Worm (Caenorhabditis elegans) whole organism, mixed stage, embryonic: ENCODE results near the gene C45B11.2.

ENCODE experiments used
- blmp-1 ChIP-seq: fragments of 150-350 bp; optimal IDR thresholded peaks from 2 replicates; lab custom pipeline; 2014; ENCODE audit warnings: missing biosample characterization, missing genetic modification characterization
- ceh-39 ChIP-seq: fragments of 150-350 bp; optimal IDR thresholded peaks from 2 replicates; lab custom pipeline; 2014; ENCODE audit warnings: missing biosample characterization, missing genetic modification characterization
- ceh-43 ChIP-seq: fragments of 200-800 bp; sonication (Bioruptor generic); optimal IDR thresholded peaks from 2 replicates; lab custom pipeline; 2018; ENCODE audit warnings: mild to moderate bottlenecking, missing genetic modification characterization, moderate library complexity, missing compliant biosample characterization
- ceh-83 ChIP-seq: fragments of 200-800 bp; sonication (Bioruptor generic); optimal IDR thresholded peaks from 2 replicates; lab custom pipeline; 2018; ENCODE audit warnings: mild to moderate bottlenecking, missing genetic modification characterization, missing compliant biosample characterization
- ces-1 ChIP-seq: fragments of 150-350 bp; optimal IDR thresholded peaks from 2 replicates; lab custom pipeline; 2014; ENCODE audit warnings: missing biosample characterization, missing genetic modification reagents, missing genetic modification characterization
- cnd-1 ChIP-seq: fragments of 200-800 bp; sonication (Bioruptor generic); optimal IDR thresholded peaks from 2 replicates; lab custom pipeline; 2018; ENCODE audit warnings: mild to moderate bottlenecking, missing genetic modification characterization, missing compliant biosample characterization
- drap-1 ChIP-seq: fragments of 200-800 bp; sonication (Bioruptor generic); optimal IDR thresholded peaks from 3 replicates; lab custom pipeline; 2018; ENCODE audit warnings: mild to moderate bottlenecking, missing genetic modification characterization, missing compliant biosample characterization
- elt-1 ChIP-seq: sonication (generic microtip); optimal IDR thresholded peaks from 2 replicates; lab custom pipeline; 2017; ENCODE audit warnings: missing genetic modification characterization, mild to moderate bottlenecking, missing compliant biosample characterization, antibody characterized with exemption, moderate library complexity, borderline replicate concordance; ENCODE audit not compliant: insufficient read depth
- elt-3 ChIP-seq: fragments of 150-350 bp; optimal IDR thresholded peaks from 2 replicates; lab custom pipeline; 2014; ENCODE audit warnings: missing biosample characterization, missing genetic modification characterization
- flh-1 ChIP-seq: fragments of 200-800 bp; sonication (Bioruptor generic); optimal IDR thresholded peaks from 2 replicates; lab custom pipeline; 2018; ENCODE audit warnings: mild to moderate bottlenecking, missing genetic modification characterization, moderate library complexity, missing compliant biosample characterization
- ham-2 ChIP-seq: fragments of 200-800 bp; sonication (Bioruptor generic); optimal IDR thresholded peaks from 2 replicates; lab custom pipeline; 2018; ENCODE audit warnings: mild to moderate bottlenecking, missing genetic modification characterization, missing compliant biosample characterization
- hlh-1 ChIP-seq: fragments of 150-350 bp; optimal IDR thresholded peaks from 2 replicates; lab custom pipeline; 2014; ENCODE audit warnings: missing biosample characterization, missing genetic modification reagents, missing genetic modification characterization
- lin-13 ChIP-seq: fragments of 150-350 bp; optimal IDR thresholded peaks from 2 replicates; lab custom pipeline; 2014; ENCODE audit warnings: missing biosample characterization, missing genetic modification characterization
- lin-32 ChIP-seq: fragments of 200-800 bp; sonication (Bioruptor generic); optimal IDR thresholded peaks from 2 replicates; lab custom pipeline; 2018; ENCODE audit warnings: mild to moderate bottlenecking, missing genetic modification characterization, missing compliant biosample characterization
- lsy-2 ChIP-seq: fragments of 150-350 bp; optimal IDR thresholded peaks from 2 replicates; lab custom pipeline; 2014; ENCODE audit warnings: missing biosample characterization, missing genetic modification characterization
- mab-5 ChIP-seq: fragments of 150-350 bp; optimal IDR thresholded peaks from 2 replicates; lab custom pipeline; 2014; ENCODE audit warnings: missing biosample characterization, missing genetic modification characterization
- mep-1 ChIP-seq: fragments of 150-350 bp; optimal IDR thresholded peaks from 2 replicates; lab custom pipeline; 2017; ENCODE audit warnings: missing biosample characterization, missing genetic modification reagents, missing genetic modification characterization, inconsistent platforms
- mls-2 ChIP-seq: sonication (generic microtip); optimal IDR thresholded peaks from 2 replicates; lab custom pipeline; 2016; ENCODE audit warnings: mild to moderate bottlenecking, missing genetic modification characterization, moderate library complexity, missing compliant biosample characterization
- nhr-12 ChIP-seq: fragments of 150-350 bp; optimal IDR thresholded peaks from 2 replicates; lab custom pipeline; 2014; ENCODE audit warnings: missing biosample characterization, missing genetic modification characterization
- nhr-2 ChIP-seq: fragments of 150-350 bp; optimal IDR thresholded peaks from 2 replicates; lab custom pipeline; 2014; ENCODE audit warnings: missing biosample characterization, missing genetic modification characterization
- nhr-28 ChIP-seq: fragments of 150-350 bp; optimal IDR thresholded peaks from 2 replicates; lab custom pipeline; 2014; ENCODE audit warnings: missing biosample characterization, missing genetic modification characterization
- nhr-76 ChIP-seq: sonication (generic microtip); optimal IDR thresholded peaks from 2 replicates; lab custom pipeline; 2017; ENCODE audit warnings: missing biosample characterization, missing genetic modification characterization
- pha-4 ChIP-seq: fragments of 150-350 bp; optimal IDR thresholded peaks from 2 replicates; lab custom pipeline; 2018; ENCODE audit warnings: missing biosample characterization, missing genetic modification reagents, missing genetic modification characterization
- sem-2 ChIP-seq: fragments of 200-800 bp; sonication (Bioruptor generic); optimal IDR thresholded peaks from 2 replicates; lab custom pipeline; 2018; ENCODE audit warnings: mild to moderate bottlenecking, missing genetic modification characterization, missing compliant biosample characterization
- snpc-4 ChIP-seq: fragments of 150-350 bp; optimal IDR thresholded peaks from 2 replicates; lab custom pipeline; 2014; ENCODE audit warnings: missing biosample characterization, missing genetic modification characterization
- sptf-1 ChIP-seq: sonication (generic microtip); optimal IDR thresholded peaks from 2 replicates; lab custom pipeline; 2017; ENCODE audit warnings: mild to moderate bottlenecking, missing genetic modification characterization, moderate library complexity, missing compliant biosample characterization
- unc-120 ChIP-seq: sonication (generic microtip); optimal IDR thresholded peaks from 2 replicates; lab custom pipeline; 2017; ENCODE audit warnings: missing genetic modification characterization, missing compliant biosample characterization; ENCODE audit not compliant: poor library complexity, severe bottlenecking
- unc-39 ChIP-seq: fragments of 150-350 bp; optimal IDR thresholded peaks from 2 replicates; lab custom pipeline; 2014; ENCODE audit warnings: missing biosample characterization, missing genetic modification characterization
- unc-62 ChIP-seq: fragments of 150-350 bp; optimal IDR thresholded peaks from 2 replicates; lab custom pipeline; 2014; ENCODE audit warnings: missing biosample characterization, missing genetic modification reagents, missing genetic modification characterization
- ztf-11 ChIP-seq: fragments of 150-350 bp; optimal IDR thresholded peaks from 2 replicates; lab custom pipeline; 2014; ENCODE audit warnings: missing biosample characterization, missing genetic modification characterization

C45B11.2 gene

ce11 chrV:11053827-11054226, 11.3 kb downstream of the C45B11.2 start, which contains the start of gene T04C12.7:
Gene T04C12.7 (plus strand): TSS chrV:11054127.
- no peak for TF ChIP-seq ces-1
- no peak for TF ChIP-seq nhr-76 (tag; lab: Kevin White, UChicago)
- no peak for TF ChIP-seq ceh-43 (GFP tag; lab: Kevin White, UChicago)
- no peak for TF ChIP-seq unc-39 (tag; lab: Kevin White, UChicago)
- no peak for TF ChIP-seq unc-62
- TF ChIP-seq pha-4 = no peak
- no peak for TF ChIP-seq ceh-39 (tag; lab: Kevin White, UChicago)

DNA sequence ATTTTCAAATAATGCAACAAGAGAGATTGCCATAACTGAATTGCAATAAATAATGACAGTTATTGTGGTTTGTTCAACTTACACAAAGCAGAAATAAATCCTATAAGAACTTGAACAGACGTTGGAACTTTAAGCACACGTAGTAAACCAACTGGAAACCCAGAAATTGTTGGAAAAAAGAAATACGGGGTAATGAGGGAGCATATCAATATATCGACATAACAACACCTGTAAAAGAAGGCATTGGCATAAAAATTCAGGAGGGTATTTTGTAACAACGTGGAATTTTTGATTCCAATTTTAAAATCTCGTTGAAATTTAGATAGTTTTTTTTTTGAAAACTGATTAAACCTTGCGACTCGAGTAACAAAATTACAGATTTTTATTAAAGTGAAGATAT, 14.0 kb downstream of the C45B11.2 start:
- TF ChIP-seq nhr-28 (tag; lab: Kevin White, UChicago) = no peak
- no peak for TF ChIP-seq ces-1
- TF ChIP-seq sem-2 (GFP tag; lab: Kevin White, UChicago) = no peak
- no peak for TF ChIP-seq elt-1 (tag; lab: Kevin White, UChicago)
- TF ChIP-seq cnd-1 (tag; lab: Kevin White, UChicago) = no peak
- no peak for TF ChIP-seq lin-13 (tag; lab: Kevin White, UChicago)
- TF ChIP-seq nhr-76 (tag; lab: Kevin White, UChicago) = no peak
- TF ChIP-seq ceh-43 (GFP tag; lab: Kevin White, UChicago) = no peak
- no peak for TF ChIP-seq flh-1
- TF ChIP-seq nhr-2 = no peak
- no peak for TF ChIP-seq mab-5 (tag; lab: Kevin White, UChicago)
- TF ChIP-seq lin-32 = no peak
- TF ChIP-seq snpc-4 (tag; lab: Kevin White, UChicago) = no peak
- no peak for TF ChIP-seq ham-2 (GFP tag; lab: Kevin White, UChicago)
- no peak for TF ChIP-seq pha-4
- TF ChIP-seq sptf-1 (tag; lab: Kevin White, UChicago) = no peak
- TF ChIP-seq lsy-2 = no peak

ce11 chrV:11057043-11057442, 14.5 kb downstream of the C45B11.2 start, which contains the start of gene srh-75:
Gene srh-75 (minus strand): TSS chrV:11057143.
- TF ChIP-seq nhr-12 (tag; lab: Kevin White, UChicago) = no peak
- no peak for TF ChIP-seq elt-1 (tag; lab: Kevin White, UChicago)
- TF ChIP-seq ztf-11 (tag; lab: Kevin White, UChicago) = no peak
- no peak for TF ChIP-seq ceh-43 (GFP tag; lab: Kevin White, UChicago)
- no peak for TF ChIP-seq mab-5 (tag; lab: Kevin White, UChicago)
- TF ChIP-seq lin-32 = no peak
- TF ChIP-seq nhr-28 (tag; lab: Kevin White, UChicago) = no peak
- TF ChIP-seq unc-120 (tag; lab: Kevin White, UChicago) = no peak
- no peak for TF ChIP-seq lin-13 (tag; lab: Kevin White, UChicago)
- no peak for TF ChIP-seq ham-2 (GFP tag; lab: Kevin White, UChicago)
- TF ChIP-seq sptf-1 (tag; lab: Kevin White, UChicago) = no peak
- TF ChIP-seq ceh-39 (tag; lab: Kevin White, UChicago) = no peak
- no peak for TF ChIP-seq unc-62
- no peak for TF ChIP-seq drap-1 (GFP tag; lab: Kevin White, UChicago)
- no peak for TF ChIP-seq lsy-2
- no peak for TF ChIP-seq elt-3 (tag; lab: Kevin White, UChicago)

- TF ChIP-seq ceh-83 (GFP tag; lab: Kevin White, UChicago) = no peak
Measured at ce11 chrV:11059180-11059579, 16.7 kb downstream of the C45B11.2 start, which contains the start of gene T04C12.1. Gene T04C12.1 (minus strand): TSS chrV:11059269.

- TF ChIP-seq mls-2 (tag; lab: Kevin White, UChicago) (no peak), blmp-1 (tag; lab: Kevin White, UChicago) (no peak), nhr-12 (tag; lab: Kevin White, UChicago) (no peak), hlh-1 (tag; lab: Kevin White, UChicago) (no peak), sptf-1 (tag; lab: Kevin White, UChicago) (no peak), ham-2 (GFP tag; lab: Kevin White, UChicago) (no peak), drap-1 (GFP tag; lab: Kevin White, UChicago) (no peak), nhr-76 (tag; lab: Kevin White, UChicago) (no peak), nhr-2 (no peak), elt-3 (tag; lab: Kevin White, UChicago) (no peak), flh-1 (no peak), ztf-11 (tag; lab: Kevin White, UChicago) (no peak), ceh-83 (GFP tag; lab: Kevin White, UChicago) (no peak), unc-62 (no peak), mep-1 (tag; lab: Kevin White, UChicago) (no peak), ces-1 (no peak), ceh-43 (GFP tag; lab: Kevin White, UChicago) (no peak)
Measured at ce11 chrV:11060239-11060984, 17.9 kb downstream of the C45B11.2 start, which contains the start of gene T04C12.11. Gene T04C12.11 (minus strand): TSS chrV:11060289.
